Fruit fly (Drosophila melanogaster) whole organism: Measurements from ENCODE around the gene CycT.

ENCODE experiments used
- Dll ChIP-seq: fragments of >200 bp; optimal IDR thresholded peaks from 2 replicates; lab custom pipeline; 2017
- EcR ChIP-seq, 2 experiments: fragments of >200 bp; optimal IDR thresholded peaks; 2 replicates each; lab custom pipeline; 2017; ENCODE audit warnings: missing biosample characterization in 2 of 2, missing genetic modification characterization in 2 of 2, missing genetic modification reagents in 2 of 2
- pan ChIP-seq: fragments of >200 bp; optimal IDR thresholded peaks from 2 replicates; lab custom pipeline; 2017
- usp ChIP-seq: fragments of >200 bp; optimal IDR thresholded peaks from 2 replicates; lab custom pipeline; 2017; ENCODE audit warnings: missing biosample characterization, missing genetic modification characterization, mixed read lengths

- TF ChIP-seq EcR (GFP tag; optimal IDR thresholded peaks at IDR 0.05; lab: Kevin White, UChicago) (no peak), usp (GFP tag; lab: Kevin White, UChicago) (no peak), Dll (lab: Kevin White, UChicago) (no peak), pan (no peak)
Observed at dm6 chr3L:17534396-17534795, 23.2 kb downstream of the CycT start.
